Fruit fly (Drosophila melanogaster): ENCODE measurements around the gene sbr.

dm6 chrX:10815511-10816080, 31.3 kb downstream of the sbr start:
- TF ChIP-seq CG14711 (tag; optimal IDR thresholded peaks at IDR 0.05): no peak
- TF ChIP-seq CG1620 (GFP tag; optimal IDR thresholded peaks at IDR 0.05): no peak
- no peak for TF ChIP-seq CG5204 (GFP tag; optimal IDR thresholded peaks at IDR 0.05)
- no peak for TF ChIP-seq CG7101 (tag; optimal IDR thresholded peaks at IDR 0.05)
